Worm (Caenorhabditis elegans) whole organism, L4 larva: Measurements from ENCODE around the gene F09B12.3.

ENCODE experiments used
- aha-1 ChIP-seq: fragments of 150-350 bp; peaks from one replicate; lab custom pipeline; 2014; ENCODE audit warnings: missing biosample characterization, missing genetic modification characterization
- ces-1 ChIP-seq: fragments of 150-350 bp; sonication (generic microtip); optimal IDR thresholded peaks from 4 replicates; lab custom pipeline; 2014; ENCODE audit warnings: missing biosample characterization, missing genetic modification reagents, missing genetic modification characterization
- ctbp-1 ChIP-seq: fragments of 200-800 bp; sonication (Bioruptor generic); IDR thresholded peaks from 2 replicates; pipeline ENCODE4 v1.3.6; 2022; ENCODE audit warnings: missing genetic modification reagents, missing genetic modification characterization, missing compliant biosample characterization
- egl-27 ChIP-seq: sonication (generic microtip); optimal IDR thresholded peaks from 3 replicates; lab custom pipeline; 2017; ENCODE audit warnings: missing biosample characterization, missing genetic modification reagents, missing genetic modification characterization
- lsy-2 ChIP-seq, 2 experiments: fragments of 150-350 bp in 1 of 2; sonication (generic microtip) in 1 of 2; optimal IDR thresholded peaks; 2 replicates each; lab custom pipeline; 2014 to 2017; ENCODE audit warnings: missing biosample characterization in 2 of 2, missing genetic modification characterization in 2 of 2
- nhr-10 ChIP-seq: fragments of 150-350 bp; optimal IDR thresholded peaks from 2 replicates; lab custom pipeline; 2014; ENCODE audit warnings: missing biosample characterization, missing genetic modification characterization
- nhr-237 ChIP-seq: sonication (generic microtip); optimal IDR thresholded peaks from 2 replicates; lab custom pipeline; 2017; ENCODE audit warnings: missing biosample characterization, missing genetic modification characterization
- unc-62 ChIP-seq, 3 experiments: fragments of 150-350 bp in 1 of 3; sonication (generic microtip); optimal IDR thresholded peaks in 2 of 3; peaks in 1 of 3; 1 replicate in 1 of 3; 2 replicates in 2 of 3; lab custom pipeline; 2014 to 2017; ENCODE audit warnings: missing biosample characterization in 3 of 3, missing genetic modification characterization in 3 of 3, missing genetic modification reagents in 3 of 3, missing genotype in 1 of 3
- zag-1 ChIP-seq: fragments of 150-350 bp; optimal IDR thresholded peaks from 2 replicates; lab custom pipeline; 2014; ENCODE audit warnings: missing biosample characterization, missing genetic modification characterization

DNA sequence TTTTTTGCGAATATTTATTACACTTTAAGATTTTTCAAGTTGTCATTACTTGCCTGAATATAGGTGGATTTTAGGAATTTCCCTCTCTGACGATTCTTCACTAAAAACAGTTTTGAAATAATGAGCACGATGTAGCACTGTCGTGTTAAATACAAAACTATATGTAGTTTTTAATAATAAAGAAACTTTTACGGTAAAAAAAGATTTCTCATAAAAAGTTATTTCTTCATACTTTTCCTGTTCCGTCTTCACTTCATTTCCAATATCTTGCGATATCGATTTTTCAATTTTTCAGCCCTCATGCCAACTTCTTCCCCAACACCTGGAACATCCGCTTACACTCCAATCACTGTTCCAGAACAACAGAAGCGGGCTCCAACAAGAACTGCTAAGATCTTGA is 45.4 kb downstream of the F09B12.3 start, which contains the start of gene H03G16.6:
- TF ChIP-seq zag-1, result no peak
- no peak for TF ChIP-seq nhr-10
- TF ChIP-seq aha-1 (tag; lab: Kevin White, UChicago), result no peak
- no peak for TF ChIP-seq lsy-2 (tag; optimal IDR thresholded peaks at IDR 0.05; lab: Kevin White, UChicago)
- no peak for TF ChIP-seq egl-27 (tag; lab: Kevin White, UChicago)
- no peak for TF ChIP-seq ces-1 (GFP tag; lab: Kevin White, UChicago)
- no peak for TF ChIP-seq unc-62 (GFP tag; optimal IDR thresholded peaks at IDR 0.05 in 1 of 2; lab: Kevin White, UChicago)
- TF ChIP-seq unc-62 (tag; optimal IDR thresholded peaks at IDR 0.05; lab: Kevin White, UChicago), result no peak
- TF ChIP-seq nhr-237 (tag; lab: Kevin White, UChicago), result no peak
- TF ChIP-seq ctbp-1 (GFP tag; lab: Robert Waterston, UW), result no peak
